Fruit fly (Drosophila melanogaster): Measurements from ENCODE around the gene CG42822.

dm6 chr3R:17415439-17415838 is 1.7 kb downstream of the CG42822 start, which contains the start of gene CG5866:
- no peak for TF ChIP-seq CTCF (optimal IDR thresholded peaks at IDR 0.05)
- TF ChIP-seq CG8478 (optimal IDR thresholded peaks at IDR 0.05): no peak

Data from S2 (cell line).